Fruit fly (Drosophila melanogaster) whole organism, larva: ENCODE results near the gene Desat1.

Source experiments
- noc ChIP-seq: fragments of 200-800 bp; sonication (Bioruptor generic); optimal IDR thresholded peaks from 3 replicates; lab custom pipeline; 2019; ENCODE audit warnings: missing biosample characterization, mild to moderate bottlenecking, missing genetic modification characterization, moderate library complexity

The Desat1 gene

dm6 chr3R:12439401-12440143, at the start of gene Desat1:
TSS of gene Desat1 (plus strand) at chr3R:12439600.
- TF ChIP-seq noc (tag; lab: Kevin White, UChicago): no peak

dm6 chr3R:12395880-12396279, 43.5 kb upstream of the Desat1 start, which contains the start of the genes CG10096 and CG10097:
TSS of gene CG10096 (minus strand) at chr3R:12395980.
TSS of gene CG10097 (minus strand) at chr3R:12395980.
- no peak for TF ChIP-seq noc (tag; lab: Kevin White, UChicago)

- TF ChIP-seq noc (tag; lab: Kevin White, UChicago): no peak
Observed at dm6 chr3R:12398054-12398453, 41.3 kb upstream of the Desat1 start.

DNA sequence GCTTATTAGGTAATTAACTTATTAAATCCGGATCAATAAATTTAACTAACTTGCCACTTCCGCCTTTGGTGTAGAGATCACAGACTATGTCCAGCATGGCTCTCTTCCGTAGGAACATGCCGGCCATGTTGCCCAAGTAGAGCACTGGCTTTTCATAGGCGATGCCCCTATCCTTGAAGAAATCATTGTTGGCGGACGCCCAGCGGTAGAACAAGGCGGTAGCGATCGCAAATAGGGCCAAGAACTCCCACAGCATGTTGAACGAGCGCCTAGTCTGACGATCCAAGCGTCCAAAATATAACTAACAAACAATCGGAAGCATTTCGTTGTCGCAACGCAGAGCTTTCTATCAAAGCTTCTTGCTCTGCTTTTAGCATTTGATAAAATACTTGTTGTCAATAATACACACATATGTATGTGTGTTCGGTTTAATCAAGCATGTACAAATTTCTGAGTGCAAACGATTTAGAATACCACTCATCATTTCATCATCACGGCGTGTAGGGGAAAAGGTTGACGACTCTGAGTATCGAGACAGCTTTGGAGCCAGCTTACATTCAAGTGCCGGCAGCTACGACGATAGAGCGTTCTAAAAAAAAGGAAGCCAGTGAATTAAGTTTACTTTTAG, 40.7 kb upstream of the Desat1 start, which contains the start of gene Cyp9f3:
Gene Cyp9f3, minus strand, starts transcription at position 310 of the 628 bp plus-strand sequence.
- TF ChIP-seq noc (tag; lab: Kevin White, UChicago): no peak

- TF ChIP-seq noc (tag; lab: Kevin White, UChicago): no peak
Observed at dm6 chr3R:12401672-12402296, 37.6 kb upstream of the Desat1 start, which contains the start of gene DNAlig3. TSS of gene DNAlig3 (minus strand) at chr3R:12401839.

DNA sequence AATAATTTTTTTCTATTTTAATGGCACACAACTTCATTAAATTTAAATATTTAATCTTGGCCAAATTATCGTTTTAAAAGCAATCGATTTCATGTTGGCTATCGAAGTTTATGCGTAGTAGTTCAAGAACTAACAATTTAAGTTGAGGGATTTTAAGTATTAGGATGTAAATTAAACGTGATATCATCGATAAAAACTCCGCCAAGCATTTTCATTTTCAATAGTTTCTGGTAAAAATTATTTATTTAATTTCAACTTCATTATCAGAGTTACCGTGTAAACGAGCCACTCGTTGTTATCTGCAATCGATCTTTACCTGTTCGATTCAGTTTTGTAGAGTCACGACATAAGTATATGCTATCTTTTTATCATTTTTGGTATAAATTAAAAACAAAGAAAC, 36.5 kb upstream of the Desat1 start:
- peak; percentile 97 for TF ChIP-seq noc (tag; lab: Kevin White, UChicago)

DNA sequence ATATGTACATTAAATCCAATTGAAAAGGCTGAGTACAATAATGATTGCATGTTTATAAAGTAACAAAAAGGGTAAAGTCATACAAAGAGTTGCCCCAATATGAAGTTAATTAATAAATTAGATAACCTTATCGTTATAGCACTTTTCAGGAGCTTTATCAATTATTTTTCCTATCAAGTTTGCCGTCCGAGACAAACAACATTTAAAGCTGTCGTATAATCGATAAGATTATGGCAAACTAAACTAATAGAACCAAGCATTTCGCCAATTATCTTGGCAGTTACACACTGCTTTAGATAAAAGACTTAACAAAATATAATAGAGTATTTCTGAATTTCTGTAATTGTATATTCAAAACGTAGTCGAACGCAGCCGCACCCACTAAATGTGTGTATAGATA, 34.3 kb upstream of the Desat1 start:
- TF ChIP-seq noc (tag; lab: Kevin White, UChicago): no peak

DNA sequence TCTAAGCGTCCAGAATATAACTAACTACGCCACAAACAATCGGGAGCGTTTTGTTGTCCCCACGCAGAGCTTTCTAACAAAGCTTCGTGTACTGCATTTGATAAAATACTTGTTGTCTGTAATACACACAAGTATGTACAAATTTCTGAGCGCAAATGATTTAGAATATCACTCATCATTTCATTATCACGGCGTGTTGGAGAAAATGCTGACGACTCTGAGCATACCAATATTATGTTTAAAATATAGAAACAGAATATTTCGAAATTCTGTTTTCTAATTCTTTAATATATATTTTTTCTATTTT, 33.5 kb upstream of the Desat1 start, which contains the start of gene Cyp9f2:
Gene Cyp9f2, minus strand, starts transcription at position 101 of the 307 bp plus-strand sequence.
- TF ChIP-seq noc (tag; lab: Kevin White, UChicago): no peak

DNA sequence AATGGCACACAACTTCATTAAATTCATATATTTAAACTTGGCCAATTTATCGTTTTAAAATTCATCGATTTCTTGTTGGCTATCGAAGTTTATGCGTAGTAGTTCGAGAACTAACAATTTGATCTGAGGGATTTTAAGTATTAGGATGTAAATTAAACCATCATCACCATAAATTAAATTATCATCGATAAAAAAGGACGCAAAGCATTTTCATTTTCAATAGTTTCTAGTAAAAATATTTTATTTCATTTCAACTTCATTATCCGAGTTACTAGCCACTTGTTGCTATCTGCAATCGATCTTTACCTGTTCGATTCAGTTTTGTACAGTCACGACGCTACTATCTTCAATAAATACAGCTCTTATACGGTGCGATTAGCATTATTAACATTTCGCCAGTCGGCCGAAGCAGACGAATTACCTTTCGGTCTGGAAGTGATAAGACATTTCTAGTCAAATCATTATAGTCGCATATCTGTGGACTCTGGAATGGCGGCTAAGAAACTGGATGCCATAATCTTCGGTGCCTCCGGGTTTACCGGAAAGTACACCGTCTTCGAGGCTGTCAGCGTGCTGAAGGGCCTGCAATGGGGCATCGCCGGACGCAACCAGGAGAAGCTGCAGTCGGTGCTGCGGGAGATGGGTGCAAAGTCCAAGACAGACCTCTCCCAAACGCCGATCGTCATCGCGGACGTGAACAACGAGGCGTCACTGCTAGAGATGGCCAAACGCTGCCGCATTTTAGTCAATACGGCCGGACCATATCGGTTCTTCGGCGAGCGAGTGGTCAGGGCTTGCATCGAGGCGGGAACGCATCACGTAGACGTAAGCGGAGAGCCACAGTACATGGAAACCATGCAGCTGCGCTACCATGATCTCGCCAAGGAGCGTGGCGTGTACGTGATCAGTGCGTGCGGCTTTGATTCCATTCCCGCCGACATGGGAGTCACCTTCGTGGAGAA, 32.9 kb upstream of the Desat1 start, which contains the start of gene CG5167:
Gene CG5167, plus strand, starts transcription at position 298 of the 962 bp plus-strand sequence.
- peak; percentile 68 for TF ChIP-seq noc (tag; lab: Kevin White, UChicago)

dm6 chr3R:12408160-12408559, 31.2 kb upstream of the Desat1 start, which contains the start of gene CG5196:
TSS of gene CG5196 (plus strand) at chr3R:12408316.
- TF ChIP-seq noc (tag; lab: Kevin White, UChicago): peak; percentile 37

DNA sequence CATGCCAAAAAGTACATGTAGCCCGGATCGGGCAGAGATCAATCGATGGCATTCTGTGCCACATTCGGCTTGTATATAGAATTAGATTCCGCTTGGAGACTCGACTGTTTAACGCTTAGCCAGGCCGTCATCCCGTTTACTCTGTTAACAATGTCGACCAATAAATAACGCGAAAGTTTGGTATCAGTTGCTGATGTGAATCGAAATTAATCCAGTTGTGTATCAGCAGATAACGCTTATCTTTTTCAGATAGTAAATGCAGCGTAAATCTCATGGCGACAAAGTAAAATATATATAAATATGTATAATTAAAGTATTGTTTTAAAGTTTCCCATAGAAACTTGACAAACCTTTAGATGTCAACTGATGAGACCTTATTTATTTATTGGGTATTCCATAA, 28.0 kb upstream of the Desat1 start:
- TF ChIP-seq noc (tag; lab: Kevin White, UChicago): peak; percentile 63

DNA sequence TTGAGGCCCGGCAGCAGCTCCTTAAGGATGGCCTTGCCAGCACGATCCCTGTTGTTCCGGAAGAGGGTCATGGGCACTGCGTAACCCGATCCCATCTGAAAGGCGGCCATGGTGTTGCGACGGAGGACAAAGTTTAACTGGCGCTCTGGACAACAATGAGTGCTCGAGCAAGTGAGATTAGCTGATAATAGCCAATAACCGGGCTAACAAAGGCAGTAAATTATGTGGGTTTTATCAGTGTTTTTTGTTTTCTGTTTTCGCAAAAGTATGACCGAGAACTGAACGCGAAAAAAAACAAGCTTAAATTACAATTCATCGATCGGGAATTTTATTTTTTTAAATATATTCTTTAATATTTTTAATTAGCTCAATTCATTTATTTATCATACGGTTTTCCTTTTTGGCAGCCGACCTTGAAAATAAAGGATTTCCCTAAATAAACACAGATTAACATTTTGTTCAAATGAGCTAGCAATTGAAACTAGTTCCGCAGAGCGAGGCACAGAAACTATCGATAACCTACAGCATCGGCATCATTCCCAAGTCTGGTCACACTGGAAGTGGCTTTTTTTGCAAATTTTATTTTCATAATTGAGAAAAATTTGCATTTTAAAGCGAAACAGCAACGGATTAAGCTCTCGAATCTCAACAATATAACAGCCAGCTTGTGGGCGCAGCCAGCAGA, 26.0 kb upstream of the Desat1 start, which contains the start of the genes Dip-C and pps:
Gene Dip-C, minus strand, starts transcription at position 486 of the 685 bp plus-strand sequence.
Gene pps, plus strand, starts transcription at position 555 of the 685 bp plus-strand sequence.
- TF ChIP-seq noc (tag; lab: Kevin White, UChicago): no peak

DNA sequence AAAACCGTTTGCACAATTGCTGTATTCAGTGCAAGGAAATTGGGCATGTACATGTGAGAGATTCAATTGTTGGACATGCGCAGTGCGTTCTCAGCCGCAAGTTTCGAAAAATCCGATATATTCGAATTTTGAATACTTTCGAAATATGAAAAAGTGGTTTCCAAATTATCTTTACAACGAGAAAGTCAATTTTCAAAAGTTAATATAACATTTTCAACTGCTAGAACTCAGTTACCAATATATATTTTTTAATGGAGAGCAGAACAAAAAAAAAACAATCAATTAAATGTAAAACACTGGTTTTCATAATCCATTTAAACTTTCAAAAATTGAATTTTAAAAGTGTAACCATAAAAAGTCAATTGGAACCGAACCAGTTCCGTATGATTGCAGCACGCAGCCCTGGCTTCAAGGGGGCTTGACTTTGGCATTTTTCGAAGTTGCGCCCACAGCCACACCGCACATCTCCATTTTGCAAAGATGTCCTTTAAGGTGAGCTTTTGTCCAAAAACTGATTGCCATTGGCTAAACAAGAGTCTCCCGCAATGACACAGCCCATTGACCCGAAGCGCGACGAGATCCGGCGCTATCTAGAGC, 16.9 kb upstream of the Desat1 start, which contains the start of the genes Scgbeta and CG17202:
Gene Scgbeta, minus strand, starts transcription at position 51 of the 597 bp plus-strand sequence.
Gene CG17202, plus strand, starts transcription at position 390 of the 597 bp plus-strand sequence.
- TF ChIP-seq noc (tag; lab: Kevin White, UChicago): no peak

DNA sequence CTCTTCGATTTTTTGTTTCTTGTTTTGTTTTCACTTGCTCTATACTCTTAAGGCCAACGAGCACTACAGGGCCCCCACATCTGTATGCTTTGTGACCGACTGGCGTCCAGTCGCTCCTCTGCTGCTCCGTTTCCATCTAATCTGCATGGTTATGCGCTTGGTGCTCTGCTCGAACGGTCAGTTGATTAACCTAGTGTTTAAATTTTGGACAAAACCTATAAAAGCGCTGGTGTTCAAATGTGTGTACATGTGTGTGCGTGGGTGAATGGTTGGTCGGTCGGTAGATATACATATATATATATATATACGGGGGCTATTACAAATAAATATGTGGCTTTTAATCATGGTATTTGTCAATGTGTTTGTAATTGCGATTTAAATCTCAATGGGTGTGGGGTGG, 15.4 kb upstream of the Desat1 start:
- TF ChIP-seq noc (tag; lab: Kevin White, UChicago): no peak
